Worm (Caenorhabditis elegans) whole organism, young adult: ENCODE results near the gene srz-59.

ENCODE experiments used
- B0261.1 ChIP-seq: sonication (generic microtip); optimal IDR thresholded peaks from 2 replicates; lab custom pipeline; 2016; ENCODE audit warnings: mild to moderate bottlenecking, missing genetic modification characterization, moderate library complexity, missing compliant biosample characterization
- F49E8.2 ChIP-seq: sonication (generic microtip); optimal IDR thresholded peaks from 3 replicates; lab custom pipeline; 2017; ENCODE audit warnings: missing genetic modification characterization, mild to moderate bottlenecking, missing compliant biosample characterization, antibody characterized with exemption, moderate library complexity; ENCODE audit not compliant: insufficient read depth
- Y53G8AR.9 ChIP-seq: fragments of 200-800 bp; sonication (Bioruptor generic); conservative IDR thresholded peaks from 2 replicates; pipeline ENCODE4 v1.3.6; 2022; ENCODE audit warnings: missing genetic modification reagents, missing genetic modification characterization, missing compliant biosample characterization
- athp-1 ChIP-seq: sonication (generic microtip); optimal IDR thresholded peaks from 2 replicates; lab custom pipeline; 2017; ENCODE audit warnings: mild to moderate bottlenecking, missing genetic modification characterization, missing compliant biosample characterization
- ceh-58 ChIP-seq: fragments of 200-800 bp; sonication (Bioruptor generic); IDR thresholded peaks from 2 replicates; pipeline ENCODE4 v1.3.6; 2022; ENCODE audit warnings: missing genetic modification characterization, missing compliant biosample characterization
- dox-1 ChIP-seq: fragments of 200-800 bp; sonication (Bioruptor generic); IDR thresholded peaks from 2 replicates; pipeline ENCODE4 v1.3.6; 2022; ENCODE audit warnings: missing genetic modification reagents, missing genetic modification characterization, missing compliant biosample characterization
- mel-28 ChIP-seq: sonication (generic microtip); optimal IDR thresholded peaks from 2 replicates; lab custom pipeline; 2016; ENCODE audit warnings: borderline replicate concordance, mild to moderate bottlenecking, missing genetic modification characterization, missing compliant biosample characterization
- tbp1 ChIP-seq: fragments of 200-800 bp; sonication (Bioruptor generic); optimal IDR thresholded peaks from 2 replicates; lab custom pipeline; 2018; ENCODE audit warnings: mild to moderate bottlenecking, missing genetic modification characterization, missing compliant biosample characterization
- ztf-28 ChIP-seq: fragments of 200-800 bp; sonication (Bioruptor generic); IDR thresholded peaks from 2 replicates; pipeline ENCODE4 v1.3.6; 2022; ENCODE audit warnings: missing genetic modification reagents, missing genetic modification characterization, missing compliant biosample characterization

DNA sequence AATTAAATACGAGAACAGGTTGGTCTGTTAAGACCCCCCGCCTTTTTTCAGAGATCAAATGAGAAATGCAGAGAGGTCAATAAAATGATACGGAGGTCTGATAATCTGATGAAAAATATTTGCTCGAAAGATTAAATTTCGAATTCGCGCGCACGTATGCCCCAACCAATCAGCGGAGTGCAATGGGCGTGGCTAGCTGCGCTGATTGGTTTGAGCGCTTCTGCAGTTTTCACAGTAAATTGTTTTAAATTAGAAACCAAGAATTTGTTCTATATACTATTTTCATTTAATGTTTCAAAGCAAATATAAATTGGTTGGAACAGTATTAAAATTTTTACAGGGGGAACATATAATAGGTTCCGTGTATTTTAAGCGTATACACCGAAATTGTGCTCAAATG, 12.5 kb upstream of the srz-59 start:
- TF ChIP-seq Y53G8AR.9, result no peak
- TF ChIP-seq ceh-58 (GFP tag; lab: Robert Waterston, UW), result no peak
- TF ChIP-seq ztf-28 (GFP tag; lab: Robert Waterston, UW), result no peak
- no peak for TF ChIP-seq tbp1
- TF ChIP-seq dox-1 (GFP tag; lab: Robert Waterston, UW), result no peak
- TF ChIP-seq B0261.1 (tag; lab: Kevin White, UChicago), result no peak
- no peak for TF ChIP-seq mel-28 (tag; lab: Kevin White, UChicago)
- TF ChIP-seq athp-1 (tag; lab: Kevin White, UChicago), result no peak
- no peak for TF ChIP-seq F49E8.2
